Worm (Caenorhabditis elegans) whole organism, midembryonic: ENCODE measurements around the gene C32D5.14.

Experiments
- klf-2 ChIP-seq: fragments of 200-800 bp; sonication (Bioruptor generic); conservative IDR thresholded peaks from 2 replicates; pipeline ENCODE4 v1.3.6; 2022; ENCODE audit warnings: missing genetic modification reagents, missing genetic modification characterization, missing compliant biosample characterization
- med-1 ChIP-seq: sonication (generic microtip); optimal IDR thresholded peaks from 2 replicates; lab custom pipeline; 2017; ENCODE audit warnings: missing genetic modification characterization, mild to moderate bottlenecking, missing compliant biosample characterization, antibody characterized with exemption, missing genetic modification reagents; ENCODE audit not compliant: insufficient read depth
- ztf-29 ChIP-seq: fragments of 200-800 bp; sonication (Bioruptor generic); IDR thresholded peaks from 2 replicates; pipeline ENCODE4 v1.3.6; 2022; ENCODE audit warnings: missing genetic modification reagents, missing genetic modification characterization, missing compliant biosample characterization

DNA sequence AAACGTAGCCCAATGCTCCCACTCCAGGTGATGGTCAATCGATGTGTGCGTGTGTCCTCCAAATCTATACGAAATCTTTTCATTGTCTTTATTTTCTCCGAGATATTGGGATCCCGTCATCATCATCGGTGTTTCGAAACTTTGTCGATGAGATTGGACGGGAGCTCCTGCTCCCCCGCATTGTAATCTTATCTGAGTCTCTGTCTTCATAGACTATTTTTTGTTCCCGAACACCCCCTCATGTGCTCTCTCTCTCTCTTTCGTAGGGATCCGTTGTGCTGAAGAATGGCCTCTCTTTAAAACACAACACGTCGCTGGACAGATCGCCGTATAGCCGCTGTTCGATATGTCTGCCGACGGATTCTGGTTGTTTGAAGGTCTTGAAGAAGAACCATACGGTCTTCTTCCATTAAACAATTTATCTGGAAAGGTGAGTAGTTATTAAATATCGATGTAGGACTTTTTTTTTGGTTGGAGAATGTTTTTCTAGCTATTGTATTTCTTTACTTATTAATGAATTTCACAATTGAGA, 32.0 kb upstream of the C32D5.14 start, which contains the start of gene C29F5.1:
- no peak for TF ChIP-seq klf-2
- no peak for TF ChIP-seq ztf-29 (GFP tag; lab: Robert Waterston, UW)
- TF ChIP-seq med-1 (GFP tag; lab: Kevin White, UChicago), result no peak
